Worm (Caenorhabditis elegans): ENCODE measurements around the gene dab-1.

dab-1 gene

ce11 chrII:8276057-8276456 is 53.9 kb downstream of the dab-1 start, which contains the start of the genes gei-14 and slc-25A32 (continued):
- TF ChIP-seq nhr-179 (tag; optimal IDR thresholded peaks at IDR 0.05) (no peak), efl-1 (GFP tag; optimal IDR thresholded peaks at IDR 0.05) (peak; percentile 88), egl-18 (GFP tag; IDR thresholded peaks at IDR 0.05) (no peak), pbrm-1 (GFP tag; IDR thresholded peaks at IDR 0.05) (peak; percentile 31; the same call in 1 of the 2 replicates), madf-6 (GFP tag; IDR thresholded peaks at IDR 0.05) (peak; percentile 95), tlf-1 (GFP tag; optimal IDR thresholded peaks at IDR 0.05) (peak; percentile 50), snpc-1.1 (tag; optimal IDR thresholded peaks at IDR 0.05; ENCODE audit: insufficient read depth) (peak; percentile 0), cebp-1 (GFP tag; IDR thresholded peaks at IDR 0.05) (no peak), cebp-1 (tag; optimal IDR thresholded peaks at IDR 0.05) (peak; percentile 30), Y56A3A.18 (GFP tag; IDR thresholded peaks at IDR 0.05) (no peak), C17E4.6 (GFP tag; IDR thresholded peaks at IDR 0.05) (no peak), ekl-4 (GFP tag; IDR thresholded peaks at IDR 0.05) (peak; percentile 69), F49E8.2 (tag; optimal IDR thresholded peaks at IDR 0.05; ENCODE audit: insufficient read depth) (peak; percentile 90), T26A5.8 (tag; optimal IDR thresholded peaks at IDR 0.05) (no peak), ztf-6 (GFP tag; IDR thresholded peaks at IDR 0.05) (no peak), hsf-1 (GFP tag; IDR thresholded peaks at IDR 0.05) (peak; percentile 64; the same call in 1 of the 2 replicates), snpc-3.4 (tag; optimal IDR thresholded peaks at IDR 0.05) (peak; percentile 92), madf-3 (GFP tag; IDR thresholded peaks at IDR 0.05) (peak; percentile 73; the same call in 1 of the 2 replicates), snpc-4 (GFP tag; optimal IDR thresholded peaks at IDR 0.05) (no peak), snpc-4 (tag; optimal IDR thresholded peaks at IDR 0.05) (peak in 3 of 4 experiments; percentile 22 to 47 (median 29)), Y53G8AR.9 (GFP tag; conservative IDR thresholded peaks at IDR 0.05) (0 out of 2 replicates have a peak, but pooled peaks have one; percentile 16), ceh-100 (GFP tag; IDR thresholded peaks at IDR 0.05) (0 out of 2 replicates have a peak, but pooled peaks have one; percentile 31), athp-1 (tag; optimal IDR thresholded peaks at IDR 0.05) (peak; percentile 43), aptf-3 (GFP tag; IDR thresholded peaks at IDR 0.05) (no peak), K11D2.4 (GFP tag; IDR thresholded peaks at IDR 0.05) (no peak), mcd-1 (GFP tag; IDR thresholded peaks at IDR 0.05) (peak; percentile 52; the same call in 1 of the 2 replicates), mel-28 (tag; optimal IDR thresholded peaks at IDR 0.05; ENCODE audit: borderline replicate concordance) (no peak), him-1 (tag; optimal IDR thresholded peaks at IDR 0.05) (peak; percentile 73), dox-1 (GFP tag; IDR thresholded peaks at IDR 0.05) (peak; percentile 73), ceh-79 (tag; optimal IDR thresholded peaks at IDR 0.05) (no peak), lag-1 (GFP tag; IDR thresholded peaks at IDR 0.05) (no peak), xnd-1 (tag; optimal IDR thresholded peaks at IDR 0.05) (peak; percentile 75), aptf-2 (GFP tag; conservative IDR thresholded peaks at IDR 0.05) (no peak), F39B2.1 (GFP tag; IDR thresholded peaks at IDR 0.05) (no peak), fkh-3 (tag; optimal IDR thresholded peaks at IDR 0.05) (no peak), K12H6.12 (tag; optimal IDR thresholded peaks at IDR 0.05) (no peak)

ce11 chrII:8278415-8278814 is 56.2 kb downstream of the dab-1 start, which contains the start of the genes mrpl-10 and clec-142:
TSS of gene mrpl-10 (minus strand) at chrII:8278515.
TSS of gene clec-142 (plus strand) at chrII:8278678.
- TF ChIP-seq C06A6.2 (GFP tag; conservative IDR thresholded peaks at IDR 0.05) (no peak), F37B4.10 (GFP tag; IDR thresholded peaks at IDR 0.05) (no peak), madf-6 (GFP tag; IDR thresholded peaks at IDR 0.05) (no peak), D2030.7 (GFP tag; IDR thresholded peaks at IDR 0.05) (no peak), Y79H2A.3 (GFP tag; conservative IDR thresholded peaks at IDR 0.05) (no peak), nfyb-1 (GFP tag; IDR thresholded peaks at IDR 0.05) (no peak), ceh-79 (tag; optimal IDR thresholded peaks at IDR 0.05) (no peak), ama-1 (optimal IDR thresholded peaks at IDR 0.05) (no peak), ama-1 (GFP tag; optimal IDR thresholded peaks at IDR 0.05) (no peak), Y53G8AR.9 (GFP tag; conservative IDR thresholded peaks at IDR 0.05) (no peak), somi-1 (GFP tag; optimal IDR thresholded peaks at IDR 0.05) (no peak), snpc-1.1 (tag; optimal IDR thresholded peaks at IDR 0.05; ENCODE audit: insufficient read depth) (no peak), lin-26 (GFP tag; IDR thresholded peaks at IDR 0.05) (no peak)

All from whole organism, young adult.